Worm (Caenorhabditis elegans) whole organism, L4/young adult: Measurements from ENCODE around the gene gpd-3.

Experiments used
- W03F9.2 ChIP-seq: fragments of 150-350 bp; optimal IDR thresholded peaks from 2 replicates; lab custom pipeline; 2014; ENCODE audit warnings: missing biosample characterization, missing genetic modification characterization
- dao-5 ChIP-seq: sonication (generic microtip); optimal IDR thresholded peaks from 2 replicates; lab custom pipeline; 2016; ENCODE audit warnings: missing genotype, missing genetic modification characterization, moderate library complexity, missing compliant biosample characterization
- him-1 ChIP-seq: sonication (generic microtip); optimal IDR thresholded peaks from 2 replicates; lab custom pipeline; 2016; ENCODE audit warnings: missing genotype, missing genetic modification reagents, missing genetic modification characterization, missing compliant biosample characterization

DNA sequence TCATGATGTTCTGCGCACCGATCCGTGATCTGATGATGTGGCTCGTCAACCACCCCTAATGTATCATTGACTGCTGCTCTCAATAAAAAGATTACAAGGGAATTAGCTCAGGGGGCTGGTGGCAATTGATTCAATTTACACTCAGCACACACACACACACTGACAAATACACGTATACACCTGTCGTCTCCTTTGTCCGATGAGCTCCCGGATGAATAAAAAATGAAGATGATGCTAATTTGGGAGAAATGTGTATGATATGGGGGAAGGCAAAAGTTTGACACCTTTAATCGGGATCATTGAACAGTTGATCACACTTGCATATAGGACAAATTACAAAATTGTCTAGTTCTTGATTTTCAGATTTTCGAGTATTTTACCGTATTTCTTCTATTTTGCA, 46.1 kb downstream of the gpd-3 start:
- TF ChIP-seq dao-5 (tag; lab: Kevin White, UChicago) (no peak), W03F9.2 (no peak), him-1 (tag; lab: Kevin White, UChicago) (no peak)
